Worm (Caenorhabditis elegans) whole organism, L4 larva: ENCODE results near the gene R07B1.6.

Experiments used
- D1046.2 ChIP-seq: fragments of 200-800 bp; sonication (Bioruptor generic); IDR thresholded peaks from 2 replicates; pipeline ENCODE4 v1.3.6; 2022; ENCODE audit warnings: missing genetic modification characterization, missing compliant biosample characterization
- F26F4.8 ChIP-seq: fragments of 200-800 bp; sonication (Bioruptor generic); conservative IDR thresholded peaks from 2 replicates; pipeline ENCODE4 v1.3.6; 2022; ENCODE audit warnings: missing genetic modification characterization, missing compliant biosample characterization
- T26A8.4 ChIP-seq: fragments of 200-800 bp; sonication (Bioruptor generic); IDR thresholded peaks from 2 replicates; pipeline ENCODE4 v1.3.6; 2022; ENCODE audit warnings: missing genetic modification characterization, missing compliant biosample characterization
- Y48G9A.11 ChIP-seq: fragments of 200-800 bp; sonication (Bioruptor generic); IDR thresholded peaks from 2 replicates; pipeline ENCODE4 v1.3.6; 2022; ENCODE audit warnings: missing genetic modification reagents, missing genetic modification characterization, missing compliant biosample characterization
- Y75B8A.6 ChIP-seq: fragments of 200-800 bp; sonication (Bioruptor generic); IDR thresholded peaks from 2 replicates; pipeline ENCODE4 v1.3.6; 2022; ENCODE audit warnings: missing genetic modification reagents, missing genetic modification characterization, missing compliant biosample characterization
- aha-1 ChIP-seq: fragments of 150-350 bp; peaks from one replicate; lab custom pipeline; 2014; ENCODE audit warnings: missing biosample characterization, missing genetic modification characterization
- ama-1 ChIP-seq: fragments of 150-350 bp; optimal IDR thresholded peaks from 2 replicates; lab custom pipeline; 2014; ENCODE audit warnings: inconsistent platforms, mixed read lengths
- attf-4 ChIP-seq: sonication (generic microtip); optimal IDR thresholded peaks from 3 replicates; lab custom pipeline; 2017; ENCODE audit warnings: missing biosample characterization, missing genetic modification characterization
- ceh-62 ChIP-seq: sonication (generic microtip); optimal IDR thresholded peaks from 2 replicates; lab custom pipeline; 2017; ENCODE audit warnings: missing biosample characterization, missing genetic modification characterization
- ceh-82 ChIP-seq: sonication (generic microtip); optimal IDR thresholded peaks from 2 replicates; lab custom pipeline; 2017; ENCODE audit warnings: missing biosample characterization, missing genetic modification characterization
- ctbp-1 ChIP-seq: fragments of 200-800 bp; sonication (Bioruptor generic); IDR thresholded peaks from 2 replicates; pipeline ENCODE4 v1.3.6; 2022; ENCODE audit warnings: missing genetic modification reagents, missing genetic modification characterization, missing compliant biosample characterization
- daf-16 ChIP-seq, 3 experiments: sonication (generic microtip); optimal IDR thresholded peaks; 2 replicates each; lab custom pipeline; 2016 to 2017; ENCODE audit warnings: missing genetic modification characterization in 3 of 3, missing genetic modification reagents in 3 of 3, mild to moderate bottlenecking in 2 of 3, missing compliant biosample characterization in 2 of 3, missing biosample characterization in 1 of 3, moderate library complexity in 1 of 3
- fkh-10 ChIP-seq: fragments of 150-350 bp; optimal IDR thresholded peaks from 2 replicates; lab custom pipeline; 2014; ENCODE audit warnings: missing biosample characterization, missing genetic modification reagents, missing genetic modification characterization
- gei-8 ChIP-seq: fragments of 200-800 bp; sonication (Bioruptor generic); optimal IDR thresholded peaks from 2 replicates; lab custom pipeline; 2018; ENCODE audit warnings: mild to moderate bottlenecking, missing genetic modification characterization, missing compliant biosample characterization
- hlh-11 ChIP-seq: fragments of 200-800 bp; sonication (Bioruptor generic); optimal IDR thresholded peaks from 2 replicates; lab custom pipeline; 2018; ENCODE audit warnings: mild to moderate bottlenecking, missing genetic modification characterization, missing compliant biosample characterization
- jun-1 ChIP-seq: fragments of 150-350 bp; optimal IDR thresholded peaks from 2 replicates; lab custom pipeline; 2014; ENCODE audit warnings: missing biosample characterization, missing genetic modification reagents, missing genetic modification characterization
- lin-1 ChIP-seq: fragments of 200-800 bp; sonication (Bioruptor generic); IDR thresholded peaks from 2 replicates; pipeline ENCODE4 v1.3.6; 2022; ENCODE audit warnings: missing genetic modification reagents, missing genetic modification characterization, missing compliant biosample characterization
- lin-29 ChIP-seq: fragments of 200-800 bp; sonication (Bioruptor generic); IDR thresholded peaks from 2 replicates; pipeline ENCODE4 v1.3.6; 2022; ENCODE audit warnings: missing genetic modification reagents, missing genetic modification characterization, missing compliant biosample characterization
- lin-38 ChIP-seq: fragments of 200-800 bp; sonication (Bioruptor generic); IDR thresholded peaks from 2 replicates; pipeline ENCODE4 v1.3.6; 2022; ENCODE audit warnings: missing genetic modification reagents, missing genetic modification characterization, missing compliant biosample characterization
- lsy-2 ChIP-seq, 2 experiments: fragments of 150-350 bp in 1 of 2; sonication (generic microtip) in 1 of 2; optimal IDR thresholded peaks; 2 replicates each; lab custom pipeline; 2014 to 2017; ENCODE audit warnings: missing biosample characterization in 2 of 2, missing genetic modification characterization in 2 of 2
- mdl-1 ChIP-seq, 2 experiments: fragments of 150-350 bp in 1 of 2; sonication (generic microtip) in 1 of 2; optimal IDR thresholded peaks; 2 replicates each; lab custom pipeline; 2014 to 2017; ENCODE audit warnings: missing biosample characterization in 2 of 2, missing genetic modification characterization in 2 of 2
- mdt-29 ChIP-seq: fragments of 200-800 bp; sonication (Bioruptor generic); IDR thresholded peaks from 2 replicates; pipeline ENCODE4 v1.3.6; 2022; ENCODE audit warnings: missing genetic modification reagents, missing genetic modification characterization, missing compliant biosample characterization
- mep-1 ChIP-seq: fragments of 150-350 bp; sonication (generic microtip); optimal IDR thresholded peaks from 3 replicates; lab custom pipeline; 2014; ENCODE audit warnings: missing biosample characterization, missing genetic modification characterization
- mxl-3 ChIP-seq: fragments of 200-800 bp; sonication (Bioruptor generic); optimal IDR thresholded peaks from 2 replicates; lab custom pipeline; 2018; ENCODE audit warnings: mild to moderate bottlenecking, missing genetic modification characterization, missing compliant biosample characterization
- nhr-111 ChIP-seq: fragments of 200-800 bp; sonication (Bioruptor generic); optimal IDR thresholded peaks from 2 replicates; lab custom pipeline; 2018; ENCODE audit warnings: mild to moderate bottlenecking, missing genetic modification characterization, missing compliant biosample characterization
- nhr-237 ChIP-seq: sonication (generic microtip); optimal IDR thresholded peaks from 2 replicates; lab custom pipeline; 2017; ENCODE audit warnings: missing biosample characterization, missing genetic modification characterization
- nhr-42 ChIP-seq: fragments of 200-800 bp; sonication (Bioruptor generic); IDR thresholded peaks from 2 replicates; pipeline ENCODE4 v1.3.6; 2022; ENCODE audit warnings: missing genetic modification characterization, missing compliant biosample characterization
- nhr-6 ChIP-seq: fragments of 150-350 bp; optimal IDR thresholded peaks from 2 replicates; lab custom pipeline; 2014; ENCODE audit warnings: missing biosample characterization, missing genetic modification characterization
- nhr-76 ChIP-seq: fragments of 150-350 bp; optimal IDR thresholded peaks from 2 replicates; lab custom pipeline; 2014; ENCODE audit warnings: missing biosample characterization, missing genetic modification characterization
- nhr-77 ChIP-seq: fragments of 150-350 bp; optimal IDR thresholded peaks from 2 replicates; lab custom pipeline; 2014; ENCODE audit warnings: missing biosample characterization, missing genetic modification characterization
- pqm-1 ChIP-seq: sonication (generic microtip); optimal IDR thresholded peaks from 2 replicates; lab custom pipeline; 2017; ENCODE audit warnings: missing biosample characterization, missing genetic modification characterization
- rbr-2 ChIP-seq: sonication (generic microtip); optimal IDR thresholded peaks from 2 replicates; lab custom pipeline; 2016; ENCODE audit warnings: missing genotype, missing genetic modification characterization, missing compliant biosample characterization
- sdz-12 ChIP-seq: fragments of 200-800 bp; sonication (Bioruptor generic); optimal IDR thresholded peaks from 2 replicates; lab custom pipeline; 2018; ENCODE audit warnings: mild to moderate bottlenecking, missing genetic modification characterization, missing compliant biosample characterization
- snpc-1.2 ChIP-seq: fragments of 200-800 bp; sonication (Bioruptor generic); IDR thresholded peaks from 2 replicates; pipeline ENCODE4 v1.3.6; 2022; ENCODE audit warnings: missing genetic modification reagents, missing genetic modification characterization, missing compliant biosample characterization
- spr-1 ChIP-seq: sonication (generic microtip); optimal IDR thresholded peaks from 2 replicates; lab custom pipeline; 2016; ENCODE audit warnings: mild to moderate bottlenecking, missing genetic modification characterization, missing compliant biosample characterization
- tag-97 ChIP-seq: fragments of 200-800 bp; sonication (Bioruptor generic); IDR thresholded peaks from 2 replicates; pipeline ENCODE4 v1.3.6; 2022; ENCODE audit warnings: missing genetic modification characterization, missing compliant biosample characterization
- unc-130 ChIP-seq: sonication (generic microtip); optimal IDR thresholded peaks from 2 replicates; lab custom pipeline; 2016; ENCODE audit warnings: missing genetic modification reagents, missing genetic modification characterization, missing compliant biosample characterization
- unc-39 ChIP-seq: sonication (generic microtip); optimal IDR thresholded peaks from 2 replicates; lab custom pipeline; 2017; ENCODE audit warnings: missing biosample characterization, missing genetic modification characterization
- unc-62 ChIP-seq, 3 experiments: fragments of 150-350 bp in 1 of 3; sonication (generic microtip); optimal IDR thresholded peaks in 2 of 3; peaks in 1 of 3; 1 replicate in 1 of 3; 2 replicates in 2 of 3; lab custom pipeline; 2014 to 2017; ENCODE audit warnings: missing biosample characterization in 3 of 3, missing genetic modification characterization in 3 of 3, missing genetic modification reagents in 3 of 3, missing genotype in 1 of 3
- zag-1 ChIP-seq: fragments of 150-350 bp; optimal IDR thresholded peaks from 2 replicates; lab custom pipeline; 2014; ENCODE audit warnings: missing biosample characterization, missing genetic modification characterization
- zfp-3 ChIP-seq: fragments of 200-800 bp; sonication (Bioruptor generic); conservative IDR thresholded peaks from 2 replicates; pipeline ENCODE4 v1.3.6; 2022; ENCODE audit warnings: missing genetic modification reagents, missing genetic modification characterization, missing compliant biosample characterization
- zip-2 ChIP-seq: fragments of 150-350 bp; optimal IDR thresholded peaks from 2 replicates; lab custom pipeline; 2014; ENCODE audit warnings: missing biosample characterization, missing genetic modification characterization
- ztf-11 ChIP-seq: fragments of 150-350 bp; optimal IDR thresholded peaks from 2 replicates; lab custom pipeline; 2014; ENCODE audit warnings: missing biosample characterization, missing genetic modification characterization

The R07B1.6 gene

DNA sequence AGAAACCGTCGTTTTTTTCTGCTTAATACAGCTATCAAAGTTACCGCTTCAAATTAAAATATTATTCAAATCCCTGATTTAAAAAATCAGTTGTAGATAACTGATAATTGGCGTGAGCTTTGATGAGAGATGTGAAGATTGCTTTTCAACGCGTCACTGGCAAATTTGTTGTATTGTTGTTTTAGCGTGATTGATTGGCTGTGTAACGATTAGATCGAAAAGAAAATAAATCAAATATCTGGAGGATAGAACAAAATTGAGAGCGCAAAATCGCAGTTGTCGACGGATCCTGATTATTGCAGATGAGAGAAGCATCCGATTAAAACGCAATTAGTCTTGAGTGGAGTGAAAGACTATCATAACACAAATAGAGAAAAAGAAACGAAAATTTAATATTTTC, 25.6 kb upstream of the R07B1.6 start:
- TF ChIP-seq lsy-2 (tag; optimal IDR thresholded peaks at IDR 0.05; lab: Kevin White, UChicago) = no peak
- no peak for TF ChIP-seq Y48G9A.11 (GFP tag; lab: Robert Waterston, UW)
- no peak for TF ChIP-seq lin-38 (GFP tag; lab: Robert Waterston, UW)
- no peak for TF ChIP-seq mxl-3 (GFP tag; lab: Kevin White, UChicago)
- peak in 1 of 2 experiments; percentile 30 for TF ChIP-seq daf-16 (GFP tag; optimal IDR thresholded peaks at IDR 0.05; lab: Kevin White, UChicago)
- no peak for TF ChIP-seq daf-16 (tag; optimal IDR thresholded peaks at IDR 0.05; lab: Kevin White, UChicago)
- TF ChIP-seq lin-1 (GFP tag; lab: Robert Waterston, UW) = no peak
- peak in 1 of 2 experiments; percentile 47 for TF ChIP-seq unc-62 (GFP tag; optimal IDR thresholded peaks at IDR 0.05 in 1 of 2; lab: Kevin White, UChicago)
- no peak for TF ChIP-seq unc-62 (tag; optimal IDR thresholded peaks at IDR 0.05; lab: Kevin White, UChicago)
- TF ChIP-seq pqm-1 (tag; lab: Kevin White, UChicago) = no peak
- TF ChIP-seq gei-8 (GFP tag; lab: Kevin White, UChicago) = no peak
- TF ChIP-seq nhr-111 (GFP tag; lab: Kevin White, UChicago) = no peak
- TF ChIP-seq lin-29 = no peak
- no peak for TF ChIP-seq spr-1 (tag; lab: Kevin White, UChicago)
- TF ChIP-seq unc-130 = no peak
- no peak for TF ChIP-seq nhr-77 (tag; lab: Kevin White, UChicago)

ce11 chrX:9842102-9842501, 24.4 kb upstream of the R07B1.6 start:
- peak; percentile 38 for TF ChIP-seq aha-1
- peak; percentile 27 for TF ChIP-seq hlh-11 (tag; lab: Kevin White, UChicago)
- peak in 1 of 2 experiments; percentile 79 for TF ChIP-seq daf-16 (GFP tag; optimal IDR thresholded peaks at IDR 0.05; lab: Kevin White, UChicago)
- no peak for TF ChIP-seq daf-16 (tag; optimal IDR thresholded peaks at IDR 0.05; lab: Kevin White, UChicago)
- peak in 1 of 2 experiments; percentile 87 for TF ChIP-seq unc-62 (GFP tag; optimal IDR thresholded peaks at IDR 0.05 in 1 of 2; lab: Kevin White, UChicago)
- TF ChIP-seq unc-62 (tag; optimal IDR thresholded peaks at IDR 0.05; lab: Kevin White, UChicago) = no peak
- TF ChIP-seq snpc-1.2 (GFP tag; lab: Robert Waterston, UW) = no peak

ce11 chrX:9843568-9843967, 22.9 kb upstream of the R07B1.6 start:
- TF ChIP-seq ztf-11 (tag; lab: Kevin White, UChicago) (no peak), ctbp-1 (GFP tag; lab: Robert Waterston, UW) (no peak), jun-1 (no peak), ceh-62 (tag; lab: Kevin White, UChicago) (no peak), zag-1 (tag; lab: Kevin White, UChicago) (no peak), ceh-82 (no peak), fkh-10 (GFP tag; lab: Kevin White, UChicago) (no peak), rbr-2 (tag; lab: Kevin White, UChicago) (no peak), D1046.2 (no peak), zip-2 (no peak), attf-4 (tag; lab: Kevin White, UChicago) (no peak), spr-1 (tag; lab: Kevin White, UChicago) (no peak), zfp-3 (GFP tag; lab: Robert Waterston, UW) (no peak), sdz-12 (no peak)

DNA sequence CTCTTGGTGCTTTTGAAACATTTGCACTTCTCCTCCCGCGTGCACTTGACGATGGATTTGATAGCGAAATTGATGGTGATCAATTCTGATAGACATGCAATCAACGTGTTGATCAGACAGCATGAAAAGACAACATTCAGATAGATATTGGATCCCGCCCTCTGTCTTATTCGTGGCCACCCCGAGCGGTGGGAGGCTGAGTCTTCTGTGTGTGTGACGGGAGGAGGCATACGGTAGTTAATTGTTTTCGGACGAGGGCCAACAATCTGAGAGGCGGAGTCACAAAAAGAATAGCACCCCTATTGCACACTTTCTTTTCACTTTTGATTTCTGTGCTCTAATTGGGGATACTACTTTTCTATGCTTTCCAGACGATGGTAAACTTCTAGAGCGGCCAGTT, 20.5 kb upstream of the R07B1.6 start:
- TF ChIP-seq ama-1 (lab: Kevin White, UChicago) (no peak), T26A8.4 (GFP tag; lab: Robert Waterston, UW) (no peak), mdt-29 (GFP tag; lab: Robert Waterston, UW) (no peak), nhr-42 (no peak), mep-1 (no peak), Y75B8A.6 (GFP tag; lab: Robert Waterston, UW) (no peak), Y48G9A.11 (GFP tag; lab: Robert Waterston, UW) (no peak), unc-62 (GFP tag; optimal IDR thresholded peaks at IDR 0.05 in 1 of 2; lab: Kevin White, UChicago) (no peak), unc-62 (tag; optimal IDR thresholded peaks at IDR 0.05; lab: Kevin White, UChicago) (no peak), mdl-1 (tag; optimal IDR thresholded peaks at IDR 0.05; lab: Kevin White, UChicago) (no peak), snpc-1.2 (GFP tag; lab: Robert Waterston, UW) (no peak), F26F4.8 (GFP tag; lab: Robert Waterston, UW) (no peak), nhr-6 (no peak), tag-97 (GFP tag; lab: Robert Waterston, UW) (no peak), ceh-62 (tag; lab: Kevin White, UChicago) (no peak), ceh-82 (no peak), nhr-76 (tag; lab: Kevin White, UChicago) (no peak), nhr-237 (tag; lab: Kevin White, UChicago) (no peak), unc-39 (tag; lab: Kevin White, UChicago) (no peak)
- TF ChIP-seq, all 104 proteins: peak for 0
